Worm (Caenorhabditis elegans): ENCODE measurements around the gene str-171.

- TF ChIP-seq fkh-3 (tag; optimal IDR thresholded peaks at IDR 0.05), result no peak
- TF ChIP-seq ama-1 (optimal IDR thresholded peaks at IDR 0.05), result no peak
- TF ChIP-seq ama-1 (GFP tag; optimal IDR thresholded peaks at IDR 0.05), result no peak
- no peak for TF ChIP-seq K11D2.4 (GFP tag; IDR thresholded peaks at IDR 0.05)
- no peak for TF ChIP-seq cebp-2 (GFP tag; IDR thresholded peaks at IDR 0.05)
- no peak for TF ChIP-seq nfya-1 (tag; optimal IDR thresholded peaks at IDR 0.05; ENCODE audit: borderline replicate concordance, insufficient read depth)
- TF ChIP-seq snpc-4 (GFP tag; optimal IDR thresholded peaks at IDR 0.05), result no peak
- TF ChIP-seq snpc-4 (tag; optimal IDR thresholded peaks at IDR 0.05), result no peak
- TF ChIP-seq ceh-27 (GFP tag; optimal IDR thresholded peaks at IDR 0.05), result no peak
- no peak for TF ChIP-seq Y53G8AR.9 (GFP tag; conservative IDR thresholded peaks at IDR 0.05)
Measured at ce11 chrV:15143285-15143684, 11.0 kb upstream of the str-171 start, which contains the start of gene K08F9.1.

Data from whole organism, young adult.